Fruit fly (Drosophila melanogaster): ENCODE data around the gene CG42245.

Gene CG42245

dm6 chr3L:2631406-2631805 lies at the start of gene CG42245, which contains the start of gene MEP-1 (continued):
- TF ChIP-seq sim (GFP tag; IDR thresholded peaks at IDR 0.05) (no peak), pfk (GFP tag; optimal IDR thresholded peaks at IDR 0.05) (no peak), CG7271 (tag; optimal IDR thresholded peaks at IDR 0.05) (peak; percentile 36), Poxn (GFP tag; IDR thresholded peaks at IDR 0.05) (no peak), CG8765 (GFP tag; IDR thresholded peaks at IDR 0.05) (no peak), CG11504 (tag; optimal IDR thresholded peaks at IDR 0.05) (peak; percentile 66), zfh2 (GFP tag; optimal IDR thresholded peaks at IDR 0.05) (peak; percentile 33), Dp (GFP tag; optimal IDR thresholded peaks at IDR 0.05) (peak; percentile 72), CG10462 (GFP tag; optimal IDR thresholded peaks at IDR 0.05) (peak; percentile 25), ro (GFP tag; IDR thresholded peaks at IDR 0.05) (no peak), Elba2 (GFP tag; optimal IDR thresholded peaks at IDR 0.05) (peak; percentile 51), YL-1 (GFP tag; optimal IDR thresholded peaks at IDR 0.05) (peak; percentile 37), Stat92E (GFP tag; optimal IDR thresholded peaks at IDR 0.05) (peak in 1 of 3 experiments; percentile 27), CG13296 (GFP tag; optimal IDR thresholded peaks at IDR 0.05) (peak; percentile 32), Dip3 (GFP tag; optimal IDR thresholded peaks at IDR 0.05) (peak; percentile 54), sc (optimal IDR thresholded peaks at IDR 0.05) (no peak), sc (GFP tag; optimal IDR thresholded peaks at IDR 0.05) (peak; percentile 1), HLH3B (GFP tag; IDR thresholded peaks at IDR 0.05) (no peak), CG43689 (GFP tag; IDR thresholded peaks at IDR 0.05) (no peak), az2 (GFP tag; optimal IDR thresholded peaks at IDR 0.05) (peak; percentile 37), gcm2 (GFP tag; optimal IDR thresholded peaks at IDR 0.05) (peak; percentile 61), CG9817 (tag; optimal IDR thresholded peaks at IDR 0.05) (peak; percentile 18), BEAF-32 (GFP tag; optimal IDR thresholded peaks at IDR 0.05) (peak; percentile 67), CG3407 (GFP tag; optimal IDR thresholded peaks at IDR 0.05) (peak; percentile 16), Antp (GFP tag; optimal IDR thresholded peaks at IDR 0.05) (peak; percentile 38), CG4617 (GFP tag; optimal IDR thresholded peaks at IDR 0.05; ENCODE audit: borderline replicate concordance) (peak; percentile 72), Nf-YB (GFP tag; optimal IDR thresholded peaks at IDR 0.05) (no peak), CG9797 (GFP tag; optimal IDR thresholded peaks at IDR 0.05) (peak; percentile 37), kah (GFP tag; optimal IDR thresholded peaks at IDR 0.05) (no peak), dpn (GFP tag; optimal IDR thresholded peaks at IDR 0.05) (peak; percentile 52 to 61), CG33213 (GFP tag; optimal IDR thresholded peaks at IDR 0.05) (peak; percentile 44)

dm6 chr3L:2581857-2582256 lies 49.7 kb upstream of the CG42245 start:
- TF ChIP-seq wor (GFP tag; IDR thresholded peaks at IDR 0.05) = no peak
- TF ChIP-seq NC2α (GFP tag; optimal IDR thresholded peaks at IDR 0.05) = no peak
- no peak for TF ChIP-seq CG4617 (GFP tag; optimal IDR thresholded peaks at IDR 0.05; ENCODE audit: borderline replicate concordance)
- peak; percentile 21 for TF ChIP-seq CG2678 (tag; optimal IDR thresholded peaks at IDR 0.05)
- TF ChIP-seq CG10654 (GFP tag; optimal IDR thresholded peaks at IDR 0.05) = no peak
- peak; percentile 19 for TF ChIP-seq CG6765 (GFP tag; optimal IDR thresholded peaks at IDR 0.05)
- TF ChIP-seq Oli (tag; optimal IDR thresholded peaks at IDR 0.05) = peak; percentile 21
- no peak for TF ChIP-seq chm (GFP tag; IDR thresholded peaks at IDR 0.05)
- no peak for TF ChIP-seq CG17361 (GFP tag; IDR thresholded peaks at IDR 0.05)
- TF ChIP-seq CG14441 (GFP tag; IDR thresholded peaks at IDR 0.05) = peak; percentile 53; the same call in 1 of the 2 replicates
- TF ChIP-seq Scr (GFP tag; IDR thresholded peaks at IDR 0.05; ENCODE audit: partially characterized antibody) = no peak
- no peak for TF ChIP-seq Nf-YA (GFP tag; IDR thresholded peaks at IDR 0.05)
- TF ChIP-seq pita (GFP tag; optimal IDR thresholded peaks at IDR 0.05) = no peak
- TF ChIP-seq amos (GFP tag; IDR thresholded peaks at IDR 0.05; ENCODE audit: partially characterized antibody) = no peak
- TF ChIP-seq knrl (GFP tag; IDR thresholded peaks at IDR 0.05; ENCODE audit: partially characterized antibody) = no peak
- no peak for TF ChIP-seq HLH4C (GFP tag; IDR thresholded peaks at IDR 0.05; ENCODE audit: partially characterized antibody)
- TF ChIP-seq CG11504 (tag; optimal IDR thresholded peaks at IDR 0.05) = peak; percentile 48
- TF ChIP-seq bab2 (GFP tag; optimal IDR thresholded peaks at IDR 0.05) = no peak
- no peak for TF ChIP-seq lbe (GFP tag; optimal IDR thresholded peaks at IDR 0.05)
- no peak for TF ChIP-seq CG17829 (tag; optimal IDR thresholded peaks at IDR 0.05)
- peak; percentile 1 for TF ChIP-seq CG6854 (GFP tag; optimal IDR thresholded peaks at IDR 0.05)
- no peak for TF ChIP-seq Elba2 (GFP tag; optimal IDR thresholded peaks at IDR 0.05)
- TF ChIP-seq sens-2 (GFP tag; IDR thresholded peaks at IDR 0.05) = no peak
- no peak for TF ChIP-seq usp (GFP tag; optimal IDR thresholded peaks at IDR 0.05)
